Worm (Caenorhabditis elegans) whole organism, young adult: ENCODE measurements around the gene dyci-1.

ENCODE experiments used
- D2030.7 ChIP-seq: fragments of 200-800 bp; sonication (Bioruptor generic); IDR thresholded peaks from 2 replicates; pipeline ENCODE4 v1.3.6; 2022; ENCODE audit warnings: missing genetic modification reagents, missing genetic modification characterization, missing compliant biosample characterization
- F33H1.4 ChIP-seq: fragments of 200-800 bp; sonication (Bioruptor generic); IDR thresholded peaks from 2 replicates; pipeline ENCODE4 v1.3.6; 2022; ENCODE audit warnings: missing genetic modification reagents, missing genetic modification characterization, missing compliant biosample characterization
- F49E8.2 ChIP-seq: sonication (generic microtip); optimal IDR thresholded peaks from 3 replicates; lab custom pipeline; 2017; ENCODE audit warnings: missing genetic modification characterization, mild to moderate bottlenecking, missing compliant biosample characterization, antibody characterized with exemption, moderate library complexity; ENCODE audit not compliant: insufficient read depth
- F52B5.7 ChIP-seq: sonication (generic microtip); optimal IDR thresholded peaks from 2 replicates; lab custom pipeline; 2016; ENCODE audit warnings: mild to moderate bottlenecking, missing genetic modification characterization, missing compliant biosample characterization
- T26A5.8 ChIP-seq: sonication (generic microtip); optimal IDR thresholded peaks from 2 replicates; lab custom pipeline; 2016; ENCODE audit warnings: missing genetic modification characterization, missing compliant biosample characterization
- Y53G8AR.9 ChIP-seq: fragments of 200-800 bp; sonication (Bioruptor generic); conservative IDR thresholded peaks from 2 replicates; pipeline ENCODE4 v1.3.6; 2022; ENCODE audit warnings: missing genetic modification reagents, missing genetic modification characterization, missing compliant biosample characterization
- Y56A3A.18 ChIP-seq: fragments of 200-800 bp; sonication (Bioruptor generic); IDR thresholded peaks from 2 replicates; pipeline ENCODE4 v1.3.6; 2022; ENCODE audit warnings: missing genetic modification reagents, missing genetic modification characterization, missing compliant biosample characterization
- Y67H2A.10 ChIP-seq: fragments of 200-800 bp; sonication (Bioruptor generic); conservative IDR thresholded peaks from 2 replicates; pipeline ENCODE4 v1.3.6; 2022; ENCODE audit warnings: missing genetic modification reagents, missing genetic modification characterization, missing compliant biosample characterization
- aptf-2 ChIP-seq: fragments of 200-800 bp; sonication (Bioruptor generic); conservative IDR thresholded peaks from 2 replicates; pipeline ENCODE4 v1.3.6; 2022; ENCODE audit warnings: missing genetic modification reagents, missing genetic modification characterization, missing compliant biosample characterization
- bed-1 ChIP-seq: fragments of 200-800 bp; sonication (Bioruptor generic); IDR thresholded peaks from 2 replicates; pipeline ENCODE4 v1.3.6; 2022; ENCODE audit warnings: missing genetic modification reagents, missing genetic modification characterization, missing compliant biosample characterization
- ccch-3 ChIP-seq: fragments of 200-800 bp; sonication (Bioruptor generic); optimal IDR thresholded peaks from 2 replicates; lab custom pipeline; 2018; ENCODE audit warnings: mild to moderate bottlenecking, missing genetic modification characterization, missing compliant biosample characterization
- cebp-1 ChIP-seq, 2 experiments: fragments of 200-800 bp in 1 of 2; sonication (Bioruptor generic) in 1 of 2; sonication (generic microtip) in 1 of 2; IDR thresholded peaks in 1 of 2; optimal IDR thresholded peaks in 1 of 2; 2 replicates each; pipeline versions ENCODE4 v1.3.6 to Lab custom; 2017 to 2022; ENCODE audit warnings: missing compliant biosample characterization in 2 of 2, missing genetic modification characterization in 2 of 2, mild to moderate bottlenecking in 1 of 2, missing genetic modification reagents in 1 of 2, moderate library complexity in 1 of 2
- cebp-2 ChIP-seq: fragments of 200-800 bp; sonication (Bioruptor generic); IDR thresholded peaks from 2 replicates; pipeline ENCODE4 v1.3.6; 2022; ENCODE audit warnings: missing genetic modification characterization, missing compliant biosample characterization
- ceh-79 ChIP-seq: sonication (generic microtip); optimal IDR thresholded peaks from 2 replicates; lab custom pipeline; 2017; ENCODE audit warnings: mild to moderate bottlenecking, missing genetic modification characterization, missing compliant biosample characterization
- chd-7 ChIP-seq: sonication (generic microtip); optimal IDR thresholded peaks from 2 replicates; lab custom pipeline; 2016; ENCODE audit warnings: mild to moderate bottlenecking, missing genetic modification characterization, moderate library complexity, missing compliant biosample characterization
- dox-1 ChIP-seq: fragments of 200-800 bp; sonication (Bioruptor generic); IDR thresholded peaks from 2 replicates; pipeline ENCODE4 v1.3.6; 2022; ENCODE audit warnings: missing genetic modification reagents, missing genetic modification characterization, missing compliant biosample characterization
- dpl-1 ChIP-seq: fragments of 150-350 bp; optimal IDR thresholded peaks from 2 replicates; lab custom pipeline; 2014; ENCODE audit warnings: missing biosample characterization, missing genetic modification reagents, missing genetic modification characterization
- efl-1 ChIP-seq: fragments of 150-350 bp; optimal IDR thresholded peaks from 2 replicates; lab custom pipeline; 2014; ENCODE audit warnings: missing biosample characterization, missing genetic modification reagents, missing genetic modification characterization
- egrh-3 ChIP-seq: fragments of 200-800 bp; sonication (Bioruptor generic); IDR thresholded peaks from 2 replicates; pipeline ENCODE4 v1.3.6; 2022; ENCODE audit warnings: missing genetic modification reagents, missing genetic modification characterization, missing compliant biosample characterization
- ets-4 ChIP-seq: fragments of 200-800 bp; sonication (Bioruptor generic); optimal IDR thresholded peaks from 2 replicates; lab custom pipeline; 2018; ENCODE audit warnings: mild to moderate bottlenecking, missing genetic modification characterization, missing compliant biosample characterization
- hmg-1.2 ChIP-seq: fragments of 200-800 bp; sonication (Bioruptor generic); IDR thresholded peaks from 2 replicates; pipeline ENCODE4 v1.3.6; 2022; ENCODE audit warnings: missing genetic modification reagents, missing genetic modification characterization, missing compliant biosample characterization
- hmg-20 ChIP-seq: fragments of 200-800 bp; sonication (Bioruptor generic); IDR thresholded peaks from 2 replicates; pipeline ENCODE4 v1.3.6; 2022; ENCODE audit warnings: missing genetic modification reagents, missing genetic modification characterization, missing compliant biosample characterization
- hrde-1 ChIP-seq: sonication (generic microtip); optimal IDR thresholded peaks from 2 replicates; lab custom pipeline; 2016; ENCODE audit warnings: missing genetic modification characterization, mild to moderate bottlenecking, missing compliant biosample characterization, moderate library complexity, missing genotype, missing genetic modification reagents, borderline replicate concordance
- lag-1 ChIP-seq: fragments of 200-800 bp; sonication (Bioruptor generic); IDR thresholded peaks from 2 replicates; pipeline ENCODE4 v1.3.6; 2022; ENCODE audit warnings: missing genetic modification reagents, missing genetic modification characterization, missing compliant biosample characterization
- lin-26 ChIP-seq: fragments of 200-800 bp; sonication (Bioruptor generic); IDR thresholded peaks from 2 replicates; pipeline ENCODE4 v1.3.6; 2022; ENCODE audit warnings: missing genetic modification reagents, missing genetic modification characterization, missing compliant biosample characterization
- lin-54 ChIP-seq: fragments of 200-800 bp; sonication (Bioruptor generic); optimal IDR thresholded peaks from 2 replicates; lab custom pipeline; 2018; ENCODE audit warnings: mild to moderate bottlenecking, missing genetic modification characterization, missing compliant biosample characterization
- lir-1 ChIP-seq: fragments of 200-800 bp; sonication (Bioruptor generic); conservative IDR thresholded peaks from 2 replicates; pipeline ENCODE4 v1.3.6; 2022; ENCODE audit warnings: missing genetic modification reagents, missing genetic modification characterization, missing compliant biosample characterization
- madf-10 ChIP-seq: sonication (generic microtip); optimal IDR thresholded peaks from 2 replicates; lab custom pipeline; 2016; ENCODE audit warnings: mild to moderate bottlenecking, missing genetic modification characterization, missing compliant biosample characterization
- madf-8 ChIP-seq: fragments of 200-800 bp; sonication (Bioruptor generic); conservative IDR thresholded peaks from 2 replicates; pipeline ENCODE4 v1.3.6; 2022; ENCODE audit warnings: missing genetic modification reagents, missing genetic modification characterization, missing compliant biosample characterization
- mel-28 ChIP-seq: sonication (generic microtip); optimal IDR thresholded peaks from 2 replicates; lab custom pipeline; 2016; ENCODE audit warnings: borderline replicate concordance, mild to moderate bottlenecking, missing genetic modification characterization, missing compliant biosample characterization
- mes-4 ChIP-seq: sonication (generic microtip); optimal IDR thresholded peaks from 2 replicates; lab custom pipeline; 2016; ENCODE audit warnings: missing genotype, missing genetic modification characterization, missing compliant biosample characterization
- nfyb-1 ChIP-seq: fragments of 200-800 bp; sonication (Bioruptor generic); IDR thresholded peaks from 2 replicates; pipeline ENCODE4 v1.3.6; 2022; ENCODE audit warnings: missing genetic modification reagents, missing genetic modification characterization, missing compliant biosample characterization
- nhr-27 ChIP-seq: fragments of 200-800 bp; sonication (Bioruptor generic); optimal IDR thresholded peaks from 2 replicates; lab custom pipeline; 2018; ENCODE audit warnings: mild to moderate bottlenecking, missing genetic modification characterization, moderate library complexity, missing compliant biosample characterization
- nhr-80 ChIP-seq: sonication (generic microtip); optimal IDR thresholded peaks from 2 replicates; lab custom pipeline; 2016; ENCODE audit warnings: missing genetic modification characterization, missing compliant biosample characterization
- nhr-90 ChIP-seq: sonication (generic microtip); optimal IDR thresholded peaks from 2 replicates; lab custom pipeline; 2016; ENCODE audit warnings: missing genotype, mild to moderate bottlenecking, missing genetic modification characterization, missing compliant biosample characterization
- repo-1 ChIP-seq: sonication (generic microtip); optimal IDR thresholded peaks from 2 replicates; lab custom pipeline; 2017; ENCODE audit warnings: mild to moderate bottlenecking, missing genetic modification characterization, missing compliant biosample characterization
- sea-2 ChIP-seq: fragments of 200-800 bp; sonication (Bioruptor generic); IDR thresholded peaks from 2 replicates; pipeline ENCODE4 v1.3.6; 2022; ENCODE audit warnings: missing genetic modification characterization, missing compliant biosample characterization
- snpc-1.3 ChIP-seq: sonication (generic microtip); optimal IDR thresholded peaks from 2 replicates; lab custom pipeline; 2017; ENCODE audit warnings: missing genetic modification characterization, mild to moderate bottlenecking, missing compliant biosample characterization, antibody characterized with exemption, moderate library complexity, missing genotype, missing genetic modification reagents; ENCODE audit not compliant: insufficient read depth
- snpc-4 ChIP-seq, 5 experiments: fragments of 150-350 bp in 1 of 5; sonication (generic microtip) in 4 of 5; optimal IDR thresholded peaks; 2 replicates each; lab custom pipeline; 2014 to 2018; ENCODE audit warnings: missing genetic modification characterization in 5 of 5, missing biosample characterization in 3 of 5, antibody characterized with exemption in 2 of 5, mild to moderate bottlenecking in 2 of 5, missing compliant biosample characterization in 2 of 5, missing genotype in 2 of 5, moderate library complexity in 2 of 5, missing genetic modification reagents in 1 of 5
- tlf-1 ChIP-seq: fragments of 200-800 bp; sonication (Bioruptor generic); optimal IDR thresholded peaks from 2 replicates; lab custom pipeline; 2018; ENCODE audit warnings: mild to moderate bottlenecking, missing genetic modification characterization, missing compliant biosample characterization
- unc-130 ChIP-seq: sonication (generic microtip); optimal IDR thresholded peaks from 2 replicates; lab custom pipeline; 2016; ENCODE audit warnings: missing genetic modification reagents, missing genetic modification characterization, missing compliant biosample characterization
- ztf-22 ChIP-seq: fragments of 200-800 bp; sonication (Bioruptor generic); optimal IDR thresholded peaks from 2 replicates; lab custom pipeline; 2018; ENCODE audit warnings: mild to moderate bottlenecking, missing genetic modification characterization, moderate library complexity, missing compliant biosample characterization

The dyci-1 gene

ce11 chrIV:6792380-6793309 is 7.6 kb upstream of the dyci-1 start (continued):
- TF ChIP-seq ccch-3 (GFP tag; lab: Kevin White, UChicago) (no peak), Y67H2A.10 (GFP tag; lab: Robert Waterston, UW) (no peak), lin-26 (GFP tag; lab: Robert Waterston, UW) (peak; percentile 36; the same call in 1 of the 2 replicates), chd-7 (peak; percentile 60), dox-1 (0 out of 2 replicates have a peak, but pooled peaks have one; percentile 30), ztf-22 (GFP tag; lab: Kevin White, UChicago) (peak; percentile 7), cebp-1 (GFP tag; IDR thresholded peaks at IDR 0.05; lab: Robert Waterston, UW) (no peak), cebp-1 (tag; optimal IDR thresholded peaks at IDR 0.05; lab: Kevin White, UChicago) (peak; percentile 5), T26A5.8 (tag; lab: Kevin White, UChicago) (no peak), ceh-79 (tag; lab: Kevin White, UChicago) (peak; percentile 50), madf-8 (GFP tag; lab: Robert Waterston, UW) (no peak), Y56A3A.18 (0 out of 2 replicates have a peak, but pooled peaks have one; percentile 46), aptf-2 (GFP tag; lab: Robert Waterston, UW) (no peak), nhr-90 (tag; lab: Kevin White, UChicago) (no peak), snpc-4 (GFP tag; optimal IDR thresholded peaks at IDR 0.05; lab: Kevin White, UChicago) (peak; percentile 84), snpc-4 (tag; optimal IDR thresholded peaks at IDR 0.05; lab: Kevin White, UChicago) (peak; percentile 88 to 96 (median 94)), egrh-3 (no peak), nhr-27 (no peak), bed-1 (GFP tag; lab: Robert Waterston, UW) (no peak), repo-1 (tag; lab: Kevin White, UChicago) (peak; percentile 58), lag-1 (GFP tag; lab: Robert Waterston, UW) (no peak), dpl-1 (no peak), ets-4 (GFP tag; lab: Kevin White, UChicago) (no peak), hmg-1.2 (GFP tag; lab: Robert Waterston, UW) (peak; percentile 64), hrde-1 (tag; lab: Kevin White, UChicago) (no peak)
- TF ChIP-seq, all 124 proteins: peak for 34

- TF ChIP-seq ets-4 (GFP tag; lab: Kevin White, UChicago) (peak; percentile 9), snpc-4 (GFP tag; optimal IDR thresholded peaks at IDR 0.05; lab: Kevin White, UChicago) (peak; percentile 45), snpc-4 (tag; optimal IDR thresholded peaks at IDR 0.05; lab: Kevin White, UChicago) (peak; percentile 29 to 68 (median 56)), sea-2 (GFP tag; lab: Robert Waterston, UW) (no peak), F33H1.4 (GFP tag; lab: Robert Waterston, UW) (peak; percentile 90), mel-28 (no peak), bed-1 (GFP tag; lab: Robert Waterston, UW) (no peak), unc-130 (GFP tag; lab: Kevin White, UChicago) (no peak), lin-54 (peak; percentile 73), nfyb-1 (GFP tag; lab: Robert Waterston, UW) (peak; percentile 73; the same call in 1 of the 2 replicates), madf-10 (tag; lab: Kevin White, UChicago) (peak; percentile 76), F52B5.7 (tag; lab: Kevin White, UChicago) (no peak), dox-1 (peak; percentile 78), tlf-1 (GFP tag; lab: Kevin White, UChicago) (peak; percentile 20), hmg-20 (GFP tag; lab: Robert Waterston, UW) (no peak), lir-1 (GFP tag; lab: Robert Waterston, UW) (no peak), mes-4 (tag; lab: Kevin White, UChicago) (no peak), Y53G8AR.9 (GFP tag; lab: Robert Waterston, UW) (peak; percentile 80; the same call in 1 of the 2 replicates), F49E8.2 (no peak), D2030.7 (no peak), nhr-27 (no peak), cebp-2 (0 out of 2 replicates have a peak, but pooled peaks have one; percentile 10), ccch-3 (GFP tag; lab: Kevin White, UChicago) (no peak), nhr-80 (tag; lab: Kevin White, UChicago) (peak; percentile 94), efl-1 (GFP tag; lab: Kevin White, UChicago) (peak; percentile 41), snpc-1.3 (tag; lab: Kevin White, UChicago) (no peak)
Observed at ce11 chrIV:6790438-6791124, 5.5 kb upstream of the dyci-1 start, which contains the start of the genes C17H12.2 and vha-8. TSS of gene C17H12.2 (minus strand) at chrIV:6790488. TSS of gene vha-8 (plus strand) at chrIV:6791074.
